Worm (Caenorhabditis elegans) whole organism, L1 larva: ENCODE measurements around the gene F56D2.8.
A peak's percentile ranks its signal among the peaks of the same experiment; 100 is the strongest.

Source experiments
- C34B4.2 ChIP-seq: sonication (generic microtip); optimal IDR thresholded peaks from 2 replicates; lab custom pipeline; 2017; ENCODE audit warnings: mild to moderate bottlenecking, missing genetic modification characterization, missing compliant biosample characterization
- blmp-1 ChIP-seq: fragments of 150-350 bp; optimal IDR thresholded peaks from 2 replicates; lab custom pipeline; 2014; ENCODE audit warnings: missing biosample characterization, missing genetic modification characterization
- ceh-8 ChIP-seq: fragments of 200-800 bp; sonication (Bioruptor generic); optimal IDR thresholded peaks from 2 replicates; lab custom pipeline; 2018; ENCODE audit warnings: mild to moderate bottlenecking, missing genetic modification characterization, moderate library complexity, missing compliant biosample characterization
- dpl-1 ChIP-seq, 3 experiments: fragments of 150-350 bp in 2 of 3; sonication (generic microtip) in 1 of 3; optimal IDR thresholded peaks; 2 replicates each; lab custom pipeline; 2014 to 2017; ENCODE audit warnings: missing biosample characterization in 3 of 3, missing genetic modification characterization in 3 of 3, missing genetic modification reagents in 3 of 3
- efl-1 ChIP-seq, 4 experiments: fragments of 150-350 bp; optimal IDR thresholded peaks in 3 of 4; peaks in 1 of 4; 1 replicate in 1 of 4; 2 replicates in 3 of 4; lab custom pipeline; 2014; ENCODE audit warnings: missing biosample characterization in 2 of 4, missing genetic modification characterization in 2 of 4, missing genetic modification reagents in 2 of 4
- efl-3 ChIP-seq: fragments of 200-800 bp; sonication (Bioruptor generic); optimal IDR thresholded peaks from 2 replicates; lab custom pipeline; 2018; ENCODE audit warnings: mild to moderate bottlenecking, missing genetic modification characterization, missing compliant biosample characterization
- elt-2 ChIP-seq: sonication (generic microtip); optimal IDR thresholded peaks from 2 replicates; lab custom pipeline; 2016; ENCODE audit warnings: missing genetic modification characterization, mild to moderate bottlenecking, inconsistent platforms, missing compliant biosample characterization, missing genetic modification reagents
- grh-1 ChIP-seq: fragments of 200-800 bp; sonication (Bioruptor generic); IDR thresholded peaks from 2 replicates; pipeline ENCODE4 v1.3.6; 2022; ENCODE audit warnings: missing genetic modification reagents, missing genetic modification characterization, missing compliant biosample characterization
- hlh-4 ChIP-seq: sonication (generic microtip); optimal IDR thresholded peaks from 2 replicates; lab custom pipeline; 2016; ENCODE audit warnings: mild to moderate bottlenecking, missing genetic modification characterization, missing compliant biosample characterization
- lin-39 ChIP-seq: fragments of 150-350 bp; optimal IDR thresholded peaks from 2 replicates; lab custom pipeline; 2014; ENCODE audit warnings: missing biosample characterization, missing genetic modification reagents, missing genetic modification characterization
- lsy-2 ChIP-seq, 2 experiments: fragments of 150-350 bp; optimal IDR thresholded peaks; 2 replicates each; lab custom pipeline; 2014; ENCODE audit warnings: missing biosample characterization in 2 of 2, missing genetic modification characterization in 2 of 2
- mef-2 ChIP-seq: fragments of 150-350 bp; optimal IDR thresholded peaks from 2 replicates; lab custom pipeline; 2014; ENCODE audit warnings: missing biosample characterization, missing genetic modification characterization
- nhr-12 ChIP-seq: sonication (generic microtip); optimal IDR thresholded peaks from 2 replicates; lab custom pipeline; 2017; ENCODE audit warnings: missing biosample characterization, missing genetic modification characterization
- nhr-237 ChIP-seq: fragments of 150-350 bp; optimal IDR thresholded peaks from 2 replicates; lab custom pipeline; 2014; ENCODE audit warnings: missing biosample characterization, missing genetic modification characterization
- nhr-71 ChIP-seq: sonication (generic microtip); optimal IDR thresholded peaks from 2 replicates; lab custom pipeline; 2016; ENCODE audit warnings: mild to moderate bottlenecking, missing genetic modification characterization, moderate library complexity, missing compliant biosample characterization
- skn-1 ChIP-seq: fragments of 150-350 bp; optimal IDR thresholded peaks from 2 replicates; lab custom pipeline; 2014; ENCODE audit warnings: missing biosample characterization, missing genetic modification characterization
- snpc-4 ChIP-seq: fragments of 150-350 bp; optimal IDR thresholded peaks from 2 replicates; lab custom pipeline; 2014; ENCODE audit warnings: missing biosample characterization, missing genetic modification characterization
- snu-23 ChIP-seq: sonication (generic microtip); optimal IDR thresholded peaks from 2 replicates; lab custom pipeline; 2016; ENCODE audit warnings: missing genetic modification characterization, missing compliant biosample characterization
- unc-130 ChIP-seq: fragments of 150-350 bp; optimal IDR thresholded peaks from 2 replicates; lab custom pipeline; 2017; ENCODE audit warnings: missing biosample characterization, missing genetic modification characterization, inconsistent platforms
- vab-15 ChIP-seq: sonication (generic microtip); optimal IDR thresholded peaks from 2 replicates; lab custom pipeline; 2017; ENCODE audit warnings: missing genotype, mild to moderate bottlenecking, missing genetic modification characterization, missing compliant biosample characterization
- ztf-11 ChIP-seq, 2 experiments: sonication (generic microtip); optimal IDR thresholded peaks; 2 replicates each; lab custom pipeline; 2016 to 2017; ENCODE audit warnings: missing genetic modification characterization in 2 of 2, missing biosample characterization in 1 of 2, missing compliant biosample characterization in 1 of 2
- ztf-4 ChIP-seq: fragments of 150-350 bp; optimal IDR thresholded peaks from 2 replicates; lab custom pipeline; 2014; ENCODE audit warnings: missing biosample characterization, missing genetic modification characterization

F56D2.8 gene

ce11 chrIII:5546309-5546708, 36.4 kb downstream of the F56D2.8 start (continued):
- TF ChIP-seq vab-15 (tag; lab: Kevin White, UChicago) (no peak), snpc-4 (no peak), unc-130 (tag; lab: Kevin White, UChicago) (no peak), efl-3 (GFP tag; lab: Kevin White, UChicago) (no peak), ceh-8 (GFP tag; lab: Kevin White, UChicago) (no peak), nhr-12 (tag; lab: Kevin White, UChicago) (no peak)

ce11 chrIII:5543727-5544345, 38.8 kb downstream of the F56D2.8 start, which contains the start of gene D1044.1:
Gene D1044.1, plus strand, starts transcription at chrIII:5544295.
- TF ChIP-seq efl-1 (optimal IDR thresholded peaks at IDR 0.05; lab: Kevin White, UChicago) (no peak), efl-1 (GFP tag; optimal IDR thresholded peaks at IDR 0.05 in 1 of 2; lab: Kevin White, UChicago) (peak in 1 of 2 experiments; percentile 24), elt-2 (tag; lab: Kevin White, UChicago) (no peak)

- no peak for TF ChIP-seq mef-2
Measured at ce11 chrIII:5543050-5543449, 39.6 kb downstream of the F56D2.8 start, which contains the start of gene D1044.6. Gene D1044.6, minus strand, starts transcription at chrIII:5543177.

ce11 chrIII:5541777-5542176, 40.9 kb downstream of the F56D2.8 start:
- no peak for TF ChIP-seq C34B4.2 (tag; lab: Kevin White, UChicago)
- no peak for TF ChIP-seq lsy-2 (tag; optimal IDR thresholded peaks at IDR 0.05; lab: Kevin White, UChicago)
- TF ChIP-seq hlh-4 (tag; lab: Kevin White, UChicago), result no peak
- TF ChIP-seq nhr-237 (tag; lab: Kevin White, UChicago), result no peak
- TF ChIP-seq blmp-1 (tag; lab: Kevin White, UChicago), result peak; percentile 24
- TF ChIP-seq skn-1 (tag; lab: Kevin White, UChicago), result no peak
- TF ChIP-seq grh-1 (GFP tag; lab: Robert Waterston, UW), result no peak
- TF ChIP-seq snpc-4, result no peak
- no peak for TF ChIP-seq nhr-71
- no peak for TF ChIP-seq ceh-8 (GFP tag; lab: Kevin White, UChicago)
- TF ChIP-seq ztf-4, result no peak
- no peak for TF ChIP-seq lin-39 (tag; lab: Kevin White, UChicago)
- TF ChIP-seq ztf-11 (tag; optimal IDR thresholded peaks at IDR 0.05; lab: Kevin White, UChicago), result no peak
- TF ChIP-seq snu-23 (GFP tag; lab: Kevin White, UChicago), result no peak
- TF ChIP-seq dpl-1 (GFP tag; optimal IDR thresholded peaks at IDR 0.05; lab: Kevin White, UChicago), result peak in 2 of 3 experiments; percentile 5 to 7
- TF ChIP-seq, all 84 proteins: peak for 2
